Worm (Caenorhabditis elegans) whole organism, early embryonic: ENCODE measurements around the gene F55G1.7.

ENCODE experiments used
- B0310.2 ChIP-seq: sonication (generic microtip); optimal IDR thresholded peaks from 2 replicates; lab custom pipeline; 2016; ENCODE audit warnings: mild to moderate bottlenecking, missing genetic modification characterization, missing compliant biosample characterization
- F13C5.2 ChIP-seq: sonication (generic microtip); optimal IDR thresholded peaks from 2 replicates; lab custom pipeline; 2017; ENCODE audit warnings: mild to moderate bottlenecking, missing genetic modification characterization, inconsistent platforms, missing compliant biosample characterization
- aly-1 ChIP-seq: sonication (generic microtip); optimal IDR thresholded peaks from 2 replicates; lab custom pipeline; 2016; ENCODE audit warnings: missing genetic modification characterization, missing compliant biosample characterization
- ama-1 ChIP-seq: fragments of 150-350 bp; optimal IDR thresholded peaks from 2 replicates; lab custom pipeline; 2014
- ceh-13 ChIP-seq: fragments of 200-800 bp; sonication (Bioruptor generic); optimal IDR thresholded peaks from 2 replicates; lab custom pipeline; 2018; ENCODE audit warnings: mild to moderate bottlenecking, missing genetic modification characterization, missing compliant biosample characterization
- ceh-36 ChIP-seq: sonication (generic microtip); optimal IDR thresholded peaks from 2 replicates; lab custom pipeline; 2016; ENCODE audit warnings: missing genetic modification characterization, inconsistent platforms, missing compliant biosample characterization
- ets-7 ChIP-seq: sonication (generic microtip); optimal IDR thresholded peaks from 2 replicates; lab custom pipeline; 2016; ENCODE audit warnings: missing genotype, missing genetic modification characterization, missing compliant biosample characterization
- flt-1 ChIP-seq: fragments of 200-800 bp; sonication (Bioruptor generic); IDR thresholded peaks from 2 replicates; pipeline ENCODE4 v1.3.6; 2022; ENCODE audit warnings: missing genetic modification characterization, missing compliant biosample characterization
- hmbx-1 ChIP-seq: sonication (generic microtip); optimal IDR thresholded peaks from 2 replicates; lab custom pipeline; 2016; ENCODE audit warnings: mild to moderate bottlenecking, missing genetic modification characterization, missing compliant biosample characterization
- hmg-4 ChIP-seq: fragments of 200-800 bp; sonication (Bioruptor generic); optimal IDR thresholded peaks from 2 replicates; lab custom pipeline; 2018; ENCODE audit warnings: mild to moderate bottlenecking, missing genetic modification characterization, missing compliant biosample characterization
- hnd-1 ChIP-seq: sonication (generic microtip); optimal IDR thresholded peaks from 2 replicates; lab custom pipeline; 2016; ENCODE audit warnings: missing genetic modification characterization, missing compliant biosample characterization
- pes-1 ChIP-seq: fragments of 200-800 bp; sonication (Bioruptor generic); IDR thresholded peaks from 2 replicates; pipeline ENCODE4 v1.3.6; 2022; ENCODE audit warnings: missing genetic modification reagents, missing genetic modification characterization, missing compliant biosample characterization
- scrt-1 ChIP-seq: fragments of 200-800 bp; sonication (Bioruptor generic); IDR thresholded peaks from 2 replicates; pipeline ENCODE4 v1.3.6; 2022; ENCODE audit warnings: missing genetic modification characterization, missing compliant biosample characterization
- sea-1 ChIP-seq: fragments of 200-800 bp; sonication (Bioruptor generic); conservative IDR thresholded peaks from 2 replicates; pipeline ENCODE4 v1.3.6; 2022; ENCODE audit warnings: missing genetic modification characterization, missing compliant biosample characterization
- tbx-11 ChIP-seq: fragments of 200-800 bp; sonication (Bioruptor generic); IDR thresholded peaks from 2 replicates; pipeline ENCODE4 v1.3.6; 2022; ENCODE audit warnings: missing genetic modification characterization, missing compliant biosample characterization
- tbx-37 ChIP-seq: fragments of 200-800 bp; sonication (Bioruptor generic); conservative IDR thresholded peaks from 2 replicates; pipeline ENCODE4 v1.3.6; 2022; ENCODE audit warnings: missing genetic modification reagents, missing genetic modification characterization, missing compliant biosample characterization
- tra-4 ChIP-seq: sonication (generic microtip); optimal IDR thresholded peaks from 2 replicates; lab custom pipeline; 2017; ENCODE audit warnings: missing genetic modification characterization, missing compliant biosample characterization

F55G1.7 gene

ce11 chrIV:7460225-7460624 is 9.4 kb downstream of the F55G1.7 start, which contains the start of gene F13B6.2:
TSS of gene F13B6.2 (minus strand) at chrIV:7460325.
- TF ChIP-seq tra-4 (no peak), ceh-13 (GFP tag; lab: Kevin White, UChicago) (no peak), sea-1 (no peak), B0310.2 (no peak), ets-7 (tag; lab: Kevin White, UChicago) (no peak), scrt-1 (GFP tag; lab: Robert Waterston, UW) (no peak), ama-1 (lab: Kevin White, UChicago) (no peak), hmg-4 (GFP tag; lab: Kevin White, UChicago) (no peak), aly-1 (no peak), F13C5.2 (tag; lab: Kevin White, UChicago) (no peak), flt-1 (GFP tag; lab: Robert Waterston, UW) (no peak)

- TF ChIP-seq sea-1, result no peak
- TF ChIP-seq hmg-4 (GFP tag; lab: Kevin White, UChicago), result no peak
- no peak for TF ChIP-seq flt-1 (GFP tag; lab: Robert Waterston, UW)
- TF ChIP-seq hmbx-1 (tag; lab: Kevin White, UChicago), result no peak
- TF ChIP-seq ceh-36 (tag; lab: Kevin White, UChicago), result no peak
- TF ChIP-seq tbx-11 (GFP tag; lab: Robert Waterston, UW), result no peak
- no peak for TF ChIP-seq tra-4
- TF ChIP-seq tbx-37 (GFP tag; lab: Robert Waterston, UW), result no peak
- TF ChIP-seq aly-1, result no peak
- no peak for TF ChIP-seq ama-1 (lab: Kevin White, UChicago)
Observed at ce11 chrIV:7456225-7456624, 13.4 kb downstream of the F55G1.7 start, which contains the start of gene F13B6.1. TSS of gene F13B6.1 (plus strand) at chrIV:7456525.

DNA sequence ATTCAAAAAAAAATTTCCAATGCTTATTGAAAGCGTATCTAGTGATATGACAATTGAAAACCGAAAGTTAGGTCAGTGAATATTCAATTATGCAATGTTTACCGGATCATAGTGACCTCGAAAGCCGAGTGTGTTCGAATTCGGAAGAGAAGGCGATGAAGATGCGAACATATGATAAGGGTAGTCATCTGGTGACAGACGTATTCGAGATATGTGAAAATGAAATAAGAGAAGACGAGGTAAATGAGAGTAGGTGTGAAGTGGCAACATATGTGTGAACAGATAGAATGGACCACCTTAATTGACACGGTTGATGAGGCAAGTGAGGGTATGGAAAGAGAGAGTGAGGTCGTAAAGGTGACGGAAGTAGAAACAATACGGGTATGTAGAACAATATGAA is 14.7 kb downstream of the F55G1.7 start:
- no peak for TF ChIP-seq hmg-4 (GFP tag; lab: Kevin White, UChicago)
- TF ChIP-seq F13C5.2 (tag; lab: Kevin White, UChicago), result no peak
- no peak for TF ChIP-seq aly-1
- no peak for TF ChIP-seq sea-1
- no peak for TF ChIP-seq tbx-37 (GFP tag; lab: Robert Waterston, UW)
- no peak for TF ChIP-seq scrt-1 (GFP tag; lab: Robert Waterston, UW)
- TF ChIP-seq B0310.2, result no peak
- no peak for TF ChIP-seq flt-1 (GFP tag; lab: Robert Waterston, UW)
- TF ChIP-seq tbx-11 (GFP tag; lab: Robert Waterston, UW), result no peak
- no peak for TF ChIP-seq pes-1
- TF ChIP-seq ama-1 (lab: Kevin White, UChicago), result no peak
- no peak for TF ChIP-seq ceh-13 (GFP tag; lab: Kevin White, UChicago)

- TF ChIP-seq flt-1 (GFP tag; lab: Robert Waterston, UW) (no peak), F13C5.2 (tag; lab: Kevin White, UChicago) (no peak), ets-7 (tag; lab: Kevin White, UChicago) (no peak), tbx-11 (GFP tag; lab: Robert Waterston, UW) (no peak), scrt-1 (GFP tag; lab: Robert Waterston, UW) (no peak), tra-4 (no peak), tbx-37 (GFP tag; lab: Robert Waterston, UW) (no peak), ceh-13 (GFP tag; lab: Kevin White, UChicago) (no peak), ceh-36 (tag; lab: Kevin White, UChicago) (no peak), hnd-1 (tag; lab: Kevin White, UChicago) (no peak), hmbx-1 (tag; lab: Kevin White, UChicago) (no peak), sea-1 (no peak), hmg-4 (GFP tag; lab: Kevin White, UChicago) (no peak), aly-1 (no peak), pes-1 (no peak), ama-1 (lab: Kevin White, UChicago) (no peak), B0310.2 (no peak)
Observed at ce11 chrIV:7453661-7454159, 15.9 kb downstream of the F55G1.7 start.

DNA sequence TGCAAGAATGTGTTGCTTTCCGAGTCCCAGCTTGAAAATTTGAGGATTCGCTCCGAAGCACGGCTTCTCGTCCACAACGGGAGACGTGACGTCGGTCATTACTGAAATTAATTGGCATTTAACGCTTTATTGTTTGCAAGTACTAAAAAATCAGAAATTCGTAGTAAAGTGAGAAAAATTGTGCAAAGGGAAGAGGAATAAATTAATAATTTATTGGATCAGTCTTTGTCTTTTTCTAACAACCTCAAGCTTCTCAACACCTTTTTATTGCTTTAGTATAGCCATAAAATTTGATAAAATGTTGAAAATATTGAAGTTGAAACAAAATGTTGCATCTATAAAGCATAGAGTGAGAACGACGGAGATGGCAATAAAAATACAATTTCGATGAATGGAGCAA is 18.3 kb downstream of the F55G1.7 start, which contains the start of gene tes-1:
TSS of gene tes-1 (minus strand) at position 101 of the 400 bp plus-strand sequence.
- no peak for TF ChIP-seq ama-1 (lab: Kevin White, UChicago)
- TF ChIP-seq ets-7 (tag; lab: Kevin White, UChicago), result no peak
- TF ChIP-seq hmbx-1 (tag; lab: Kevin White, UChicago), result no peak
- TF ChIP-seq tra-4, result no peak
- TF ChIP-seq sea-1, result no peak

- no peak for TF ChIP-seq ets-7 (tag; lab: Kevin White, UChicago)
- no peak for TF ChIP-seq F13C5.2 (tag; lab: Kevin White, UChicago)
- no peak for TF ChIP-seq ama-1 (lab: Kevin White, UChicago)
- TF ChIP-seq sea-1, result no peak
- no peak for TF ChIP-seq scrt-1 (GFP tag; lab: Robert Waterston, UW)
- no peak for TF ChIP-seq pes-1
- TF ChIP-seq B0310.2, result no peak
- no peak for TF ChIP-seq ceh-13 (GFP tag; lab: Kevin White, UChicago)
- no peak for TF ChIP-seq flt-1 (GFP tag; lab: Robert Waterston, UW)
- TF ChIP-seq tbx-11 (GFP tag; lab: Robert Waterston, UW), result no peak
- TF ChIP-seq aly-1, result no peak
- TF ChIP-seq hmg-4 (GFP tag; lab: Kevin White, UChicago), result no peak
Observed at ce11 chrIV:7447556-7447955, 22.1 kb downstream of the F55G1.7 start, which contains the start of gene B0496.2. TSS of gene B0496.2 (plus strand) at chrIV:7447856.

ce11 chrIV:7445995-7446394 is 23.6 kb downstream of the F55G1.7 start, which contains the start of gene B0496.1:
TSS of gene B0496.1 (plus strand) at chrIV:7446295.
- TF ChIP-seq hmbx-1 (tag; lab: Kevin White, UChicago) (no peak), ets-7 (tag; lab: Kevin White, UChicago) (no peak), tbx-11 (GFP tag; lab: Robert Waterston, UW) (no peak), F13C5.2 (tag; lab: Kevin White, UChicago) (no peak), B0310.2 (no peak), scrt-1 (GFP tag; lab: Robert Waterston, UW) (no peak), ceh-13 (GFP tag; lab: Kevin White, UChicago) (no peak), aly-1 (no peak), hmg-4 (GFP tag; lab: Kevin White, UChicago) (no peak), sea-1 (no peak), tbx-37 (GFP tag; lab: Robert Waterston, UW) (no peak), ama-1 (lab: Kevin White, UChicago) (no peak), hnd-1 (tag; lab: Kevin White, UChicago) (no peak), flt-1 (GFP tag; lab: Robert Waterston, UW) (no peak), ceh-36 (tag; lab: Kevin White, UChicago) (no peak), tra-4 (no peak), pes-1 (no peak)
